Fruit fly (Drosophila melanogaster) whole organism, embryonic: ENCODE data around the gene CG46318.

Source experiments
- CG10147 ChIP-seq: fragments of 200-800 bp; sonication (Bioruptor generic); optimal IDR thresholded peaks from 2 replicates; lab custom pipeline; 2019; ENCODE audit warnings: missing biosample characterization, mild to moderate bottlenecking, missing genetic modification characterization, moderate library complexity
- CG10431 ChIP-seq: fragments of 200-800 bp; sonication (Bioruptor generic); optimal IDR thresholded peaks from 3 replicates; lab custom pipeline; 2018; ENCODE audit warnings: missing biosample characterization, mild to moderate bottlenecking, missing genetic modification characterization
- CG10979 ChIP-seq: fragments of 200-800 bp; sonication (Bioruptor generic); optimal IDR thresholded peaks from 2 replicates; lab custom pipeline; 2018; ENCODE audit warnings: missing biosample characterization, mild to moderate bottlenecking, missing genetic modification characterization, moderate library complexity
- CG11398 ChIP-seq: fragments of 200-800 bp; sonication (Bioruptor generic); optimal IDR thresholded peaks from 2 replicates; lab custom pipeline; 2016; ENCODE audit warnings: missing biosample characterization, missing genetic modification characterization
- CG12299 ChIP-seq: fragments of 200-800 bp; sonication (Bioruptor generic); optimal IDR thresholded peaks from 2 replicates; lab custom pipeline; 2018; ENCODE audit warnings: missing biosample characterization, mild to moderate bottlenecking, missing genetic modification characterization
- CG13296 ChIP-seq: fragments of 200-800 bp; sonication (Bioruptor generic); optimal IDR thresholded peaks from 3 replicates; lab custom pipeline; 2018; ENCODE audit warnings: missing biosample characterization, mild to moderate bottlenecking, missing genetic modification characterization
- CG14965 ChIP-seq: fragments of 200-800 bp; sonication (Bioruptor generic); optimal IDR thresholded peaks from 2 replicates; lab custom pipeline; 2016; ENCODE audit warnings: missing biosample characterization, missing genetic modification characterization, borderline replicate concordance
- CG1603 ChIP-seq: fragments of 200-800 bp; sonication (Bioruptor generic); optimal IDR thresholded peaks from 2 replicates; lab custom pipeline; 2019; ENCODE audit warnings: missing biosample characterization, mild to moderate bottlenecking, missing genetic modification characterization, moderate library complexity
- CG17361 ChIP-seq: fragments of 200-800 bp; sonication (Bioruptor generic); IDR thresholded peaks from 3 replicates; pipeline ENCODE4 v1.3.6; 2022; ENCODE audit warnings: missing biosample characterization, missing genetic modification characterization
- CG1832 ChIP-seq: fragments of 200-800 bp; sonication (Bioruptor generic); optimal IDR thresholded peaks from 2 replicates; lab custom pipeline; 2017; ENCODE audit warnings: missing biosample characterization, mild to moderate bottlenecking, missing genetic modification characterization, inconsistent platforms
- CG18599 ChIP-seq: fragments of 200-800 bp; sonication (Bioruptor generic); optimal IDR thresholded peaks from 3 replicates; lab custom pipeline; 2017; ENCODE audit warnings: missing biosample characterization, missing genetic modification characterization, mild to moderate bottlenecking, moderate library complexity, missing genetic modification reagents
- CG32532 ChIP-seq: fragments of 200-800 bp; sonication (Bioruptor generic); IDR thresholded peaks from 2 replicates; pipeline ENCODE4 v1.3.6; 2022; ENCODE audit warnings: missing biosample characterization, missing genetic modification characterization
- CG3407 ChIP-seq: fragments of 200-800 bp; sonication (Bioruptor generic); optimal IDR thresholded peaks from 2 replicates; lab custom pipeline; 2018; ENCODE audit warnings: missing biosample characterization, mild to moderate bottlenecking, missing genetic modification characterization
- CG34224 ChIP-seq: fragments of 200-800 bp; sonication (Bioruptor generic); IDR thresholded peaks from 3 replicates; pipeline ENCODE4 v1.3.6; 2022; ENCODE audit warnings: missing biosample characterization, missing genetic modification characterization; ENCODE audit not compliant: partially characterized antibody
- CG4328 ChIP-seq: fragments of 200-800 bp; sonication (Bioruptor generic); optimal IDR thresholded peaks from 3 replicates; lab custom pipeline; 2017; ENCODE audit warnings: missing biosample characterization, missing genetic modification reagents, missing genetic modification characterization
- CG6813 ChIP-seq: fragments of 200-800 bp; sonication (Bioruptor generic); optimal IDR thresholded peaks from 2 replicates; lab custom pipeline; 2017; ENCODE audit warnings: missing biosample characterization, missing genetic modification characterization, mild to moderate bottlenecking, moderate library complexity, missing genetic modification reagents
- CG7357 ChIP-seq: fragments of 200-800 bp; sonication (Bioruptor generic); IDR thresholded peaks from 3 replicates; pipeline ENCODE4 v1.3.6; 2022; ENCODE audit warnings: missing biosample characterization, missing genetic modification characterization
- CG9215 ChIP-seq: fragments of 200-800 bp; sonication (Bioruptor generic); IDR thresholded peaks from 2 replicates; pipeline ENCODE4 v1.3.6; 2022; ENCODE audit warnings: missing biosample characterization, missing genetic modification characterization
- CG9437 ChIP-seq: fragments of 200-800 bp; sonication (Bioruptor generic); optimal IDR thresholded peaks from 2 replicates; lab custom pipeline; 2018; ENCODE audit warnings: missing biosample characterization, mild to moderate bottlenecking, missing genetic modification characterization
- CG9727 ChIP-seq: fragments of 200-800 bp; sonication (Bioruptor generic); optimal IDR thresholded peaks from 3 replicates; lab custom pipeline; 2017; ENCODE audit warnings: missing biosample characterization, mild to moderate bottlenecking, missing genetic modification characterization
- Chrac-16 ChIP-seq: fragments of 200-800 bp; sonication (Bioruptor generic); optimal IDR thresholded peaks from 3 replicates; lab custom pipeline; 2016; ENCODE audit warnings: missing biosample characterization, missing genetic modification characterization
- HHEX ChIP-seq: fragments of 200-800 bp; sonication (Bioruptor generic); optimal IDR thresholded peaks from 3 replicates; lab custom pipeline; 2017; ENCODE audit warnings: missing biosample characterization, mild to moderate bottlenecking, missing genetic modification characterization, missing genetic modification reagents
- Med ChIP-seq: fragments of 200-800 bp; sonication (Bioruptor generic); peaks from one replicate; lab custom pipeline; 2016; ENCODE audit warnings: missing biosample characterization, missing genetic modification characterization, mild to moderate bottlenecking, inconsistent platforms, moderate library complexity
- Ptx1 ChIP-seq: fragments of 200-800 bp; sonication (Bioruptor generic); IDR thresholded peaks from 2 replicates; pipeline ENCODE4 v1.3.6; 2022; ENCODE audit warnings: missing biosample characterization, missing genetic modification characterization
- Ssrp ChIP-seq: fragments of 200-800 bp; sonication (Bioruptor generic); optimal IDR thresholded peaks from 2 replicates; lab custom pipeline; 2018; ENCODE audit warnings: missing biosample characterization, mild to moderate bottlenecking, missing genetic modification characterization, moderate library complexity
- YL-1 ChIP-seq: fragments of 200-800 bp; sonication (Bioruptor generic); optimal IDR thresholded peaks from 3 replicates; lab custom pipeline; 2017; ENCODE audit warnings: missing biosample characterization, mild to moderate bottlenecking, missing genetic modification characterization
- chinmo ChIP-seq: fragments of 200-800 bp; sonication (Bioruptor generic); IDR thresholded peaks from 4 replicates; pipeline ENCODE4 v1.3.6; 2022; ENCODE audit warnings: missing biosample characterization, missing genetic modification characterization; ENCODE audit not compliant: partially characterized antibody
- crol ChIP-seq: fragments of 200-800 bp; sonication (Bioruptor generic); IDR thresholded peaks from 2 replicates; pipeline ENCODE4 v1.3.6; 2022; ENCODE audit warnings: missing biosample characterization, missing genetic modification characterization
- disco-r ChIP-seq: fragments of 200-800 bp; sonication (Bioruptor generic); optimal IDR thresholded peaks from 2 replicates; lab custom pipeline; 2016; ENCODE audit warnings: missing biosample characterization, missing genetic modification characterization
- gcm ChIP-seq: fragments of 200-800 bp; sonication (Bioruptor generic); optimal IDR thresholded peaks from 2 replicates; lab custom pipeline; 2019; ENCODE audit warnings: missing biosample characterization, mild to moderate bottlenecking, missing genetic modification characterization, moderate library complexity
- grau ChIP-seq: fragments of 200-800 bp; optimal IDR thresholded peaks from 3 replicates; lab custom pipeline; 2019; ENCODE audit warnings: missing biosample characterization, mild to moderate bottlenecking, missing genetic modification characterization, moderate library complexity
- gt ChIP-seq: fragments of 200-800 bp; sonication (Bioruptor generic); IDR thresholded peaks from 2 replicates; pipeline ENCODE4 v1.3.6; 2022; ENCODE audit warnings: missing biosample characterization, missing genetic modification characterization
- hkb ChIP-seq, 2 experiments: fragments of 200-800 bp in 1 of 2; fragments of >200 bp in 1 of 2; sonication (Bioruptor generic) in 1 of 2; IDR thresholded peaks in 1 of 2; optimal IDR thresholded peaks in 1 of 2; 2 replicates each; pipeline versions ENCODE4 v1.3.6 to Lab custom; 2017 to 2022; ENCODE audit warnings: missing biosample characterization in 1 of 2, missing genetic modification characterization in 1 of 2
- ken ChIP-seq: fragments of 200-800 bp; sonication (Bioruptor generic); IDR thresholded peaks from 3 replicates; pipeline ENCODE4 v1.3.6; 2022; ENCODE audit warnings: missing biosample characterization, missing genetic modification characterization
- knrl ChIP-seq: fragments of 200-800 bp; sonication (Bioruptor generic); IDR thresholded peaks from 3 replicates; pipeline ENCODE4 v1.3.6; 2022; ENCODE audit warnings: missing biosample characterization, missing genetic modification characterization; ENCODE audit not compliant: partially characterized antibody
- oc ChIP-seq: fragments of 200-800 bp; sonication (Bioruptor generic); optimal IDR thresholded peaks from 2 replicates; lab custom pipeline; 2018; ENCODE audit warnings: missing biosample characterization, mild to moderate bottlenecking, missing genetic modification characterization, moderate library complexity
- onecut ChIP-seq: fragments of 200-800 bp; sonication (Bioruptor generic); IDR thresholded peaks from 2 replicates; pipeline ENCODE4 v1.3.6; 2022; ENCODE audit warnings: missing biosample characterization, missing genetic modification characterization
- org-1 ChIP-seq: fragments of 200-800 bp; sonication (Bioruptor generic); optimal IDR thresholded peaks from 2 replicates; lab custom pipeline; 2017; ENCODE audit warnings: missing biosample characterization, missing genetic modification characterization
- p53 ChIP-seq: fragments of 200-800 bp; sonication (Bioruptor generic); optimal IDR thresholded peaks from 2 replicates; lab custom pipeline; 2016; ENCODE audit warnings: missing biosample characterization, missing genetic modification characterization
- phol ChIP-seq: fragments of 200-800 bp; sonication (Bioruptor generic); optimal IDR thresholded peaks from 3 replicates; lab custom pipeline; 2018; ENCODE audit warnings: missing biosample characterization, mild to moderate bottlenecking, missing genetic modification characterization, moderate library complexity
- prd ChIP-seq, 3 experiments: fragments of >200 bp in 2 of 3; fragments of 200-800 bp in 1 of 3; sonication (Bioruptor generic) in 1 of 3; optimal IDR thresholded peaks in 2 of 3; IDR thresholded peaks in 1 of 3; 2 replicates in 2 of 3; 3 replicates in 1 of 3; pipeline versions ENCODE4 v1.3.6 to Lab custom; 2017 to 2022; ENCODE audit warnings: missing biosample characterization in 1 of 3, missing genetic modification characterization in 1 of 3
- pros ChIP-seq: fragments of 200-800 bp; sonication (Bioruptor generic); optimal IDR thresholded peaks from 3 replicates; lab custom pipeline; 2019; ENCODE audit warnings: missing biosample characterization, mild to moderate bottlenecking, missing genetic modification characterization, moderate library complexity
- stwl ChIP-seq: fragments of 200-800 bp; sonication (Bioruptor generic); optimal IDR thresholded peaks from 3 replicates; lab custom pipeline; 2018; ENCODE audit warnings: missing biosample characterization, mild to moderate bottlenecking, missing genetic modification characterization, moderate library complexity
- vvl ChIP-seq: fragments of 200-800 bp; sonication (Bioruptor generic); IDR thresholded peaks from 2 replicates; pipeline ENCODE4 v1.3.6; 2022; ENCODE audit warnings: missing biosample characterization, missing genetic modification characterization
- wek ChIP-seq: fragments of 200-800 bp; sonication (Bioruptor generic); optimal IDR thresholded peaks from 3 replicates; lab custom pipeline; 2018; ENCODE audit warnings: missing biosample characterization, mild to moderate bottlenecking, missing genetic modification characterization, moderate library complexity
- z ChIP-seq: fragments of 200-800 bp; sonication (Bioruptor generic); IDR thresholded peaks from 3 replicates; pipeline ENCODE4 v1.3.6; 2022; ENCODE audit warnings: missing biosample characterization, missing genetic modification characterization
- zfh2 ChIP-seq: fragments of 200-800 bp; sonication (Bioruptor generic); optimal IDR thresholded peaks from 2 replicates; lab custom pipeline; 2016; ENCODE audit warnings: missing biosample characterization, missing genetic modification characterization

CG46318 gene

DNA sequence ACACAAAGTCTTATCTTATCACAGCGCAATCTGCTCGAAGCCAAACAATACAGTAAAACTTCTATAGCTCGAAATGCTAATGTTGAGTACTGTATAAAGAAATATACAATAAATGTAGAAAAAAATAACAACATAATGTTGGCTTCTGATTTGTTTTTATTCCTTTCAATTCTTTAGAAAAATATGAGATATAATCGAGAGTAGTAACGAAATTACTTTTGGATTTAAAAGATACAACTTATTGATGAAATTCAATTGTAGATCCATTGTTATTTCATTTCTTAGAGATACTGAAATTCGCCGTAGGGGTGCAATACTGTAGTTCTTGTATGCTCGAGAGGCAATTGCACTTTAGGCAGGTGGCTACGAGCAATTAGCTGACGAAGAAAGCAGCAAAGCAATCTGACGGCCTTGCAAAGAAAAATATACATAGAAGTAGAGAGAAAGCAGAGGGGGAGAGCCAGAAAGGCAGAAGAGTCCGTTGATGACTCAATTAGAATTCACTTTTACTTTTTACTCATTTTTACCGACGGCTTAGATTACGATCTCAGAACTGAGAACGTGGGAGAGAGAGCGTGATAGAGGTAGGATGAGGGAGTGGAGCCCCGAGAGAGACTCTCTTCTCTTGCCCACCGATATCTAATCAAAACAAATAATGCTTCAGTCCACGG lies 9.8 kb upstream of the CG46318 start:
- peak; percentile 47 for TF ChIP-seq CG4328 (GFP tag; lab: Kevin White, UChicago)
- peak; percentile 14 for TF ChIP-seq CG9437 (GFP tag; lab: Kevin White, UChicago)
- peak; percentile 85 for TF ChIP-seq Med
- TF ChIP-seq CG11398 (GFP tag; lab: Kevin White, UChicago), result no peak
- 0 out of 4 replicates have a peak, but pooled peaks have one; percentile 19 for TF ChIP-seq chinmo (GFP tag; lab: Robert Waterston, UW)
- TF ChIP-seq gcm (GFP tag; lab: Kevin White, UChicago), result peak; percentile 51
- TF ChIP-seq gt, result no peak
- peak; percentile 64 for TF ChIP-seq CG13296 (GFP tag; lab: Kevin White, UChicago)
- TF ChIP-seq org-1 (GFP tag; lab: Kevin White, UChicago), result peak; percentile 30
- peak; percentile 34 for TF ChIP-seq CG10979 (tag; lab: Kevin White, UChicago)
- TF ChIP-seq CG9727 (GFP tag; lab: Kevin White, UChicago), result peak; percentile 41
- TF ChIP-seq CG3407 (GFP tag; lab: Kevin White, UChicago), result peak; percentile 29
- peak; percentile 24 for TF ChIP-seq CG6813 (GFP tag; lab: Kevin White, UChicago)
- no peak for TF ChIP-seq disco-r (GFP tag; lab: Kevin White, UChicago)
- TF ChIP-seq CG1603 (tag; lab: Kevin White, UChicago), result peak; percentile 39
- TF ChIP-seq HHEX (GFP tag; lab: Kevin White, UChicago), result peak; percentile 45
- no peak for TF ChIP-seq CG10431
- peak; percentile 58 for TF ChIP-seq Ssrp
- peak; percentile 48; the same call in 1 of the 3 replicates for TF ChIP-seq CG7357 (GFP tag; lab: Robert Waterston, UW)
- 0 out of 2 replicates have a peak, but pooled peaks have one; percentile 19 for TF ChIP-seq vvl
- no peak for TF ChIP-seq CG14965
- TF ChIP-seq CG12299 (tag; lab: Kevin White, UChicago), result peak; percentile 47
- TF ChIP-seq hkb (optimal IDR thresholded peaks at IDR 0.05; lab: Kevin White, UChicago), result no peak
- TF ChIP-seq hkb (GFP tag; IDR thresholded peaks at IDR 0.05; lab: Robert Waterston, UW), result peak; percentile 70; the same call in 1 of the 2 replicates
- no peak for TF ChIP-seq CG1832 (GFP tag; lab: Kevin White, UChicago)
- no peak for TF ChIP-seq CG10147 (GFP tag; lab: Kevin White, UChicago)
- no peak for TF ChIP-seq prd (optimal IDR thresholded peaks at IDR 0.05; lab: Kevin White, UChicago)
- TF ChIP-seq prd (GFP tag; IDR thresholded peaks at IDR 0.05; lab: Robert Waterston, UW), result peak; percentile 51
- TF ChIP-seq z (GFP tag; lab: Robert Waterston, UW), result peak; percentile 81
- peak; percentile 93 for TF ChIP-seq grau (tag; lab: Kevin White, UChicago)
- no peak; the same call in 1 of the 2 replicates for TF ChIP-seq onecut (GFP tag; lab: Robert Waterston, UW)
- no peak for TF ChIP-seq CG34224 (GFP tag; lab: Robert Waterston, UW)
- peak; percentile 82 for TF ChIP-seq crol (GFP tag; lab: Robert Waterston, UW)
- TF ChIP-seq stwl (tag; lab: Kevin White, UChicago), result no peak
- TF ChIP-seq ken (GFP tag; lab: Robert Waterston, UW), result peak; percentile 39; the same call in 1 of the 3 replicates
- peak; percentile 40 for TF ChIP-seq Ptx1 (GFP tag; lab: Robert Waterston, UW)
- peak; percentile 1 for TF ChIP-seq Chrac-16 (GFP tag; lab: Kevin White, UChicago)
- no peak for TF ChIP-seq knrl (GFP tag; lab: Robert Waterston, UW)
- TF ChIP-seq wek (GFP tag; lab: Kevin White, UChicago), result no peak
- TF ChIP-seq YL-1 (GFP tag; lab: Kevin White, UChicago), result no peak
- peak; percentile 76 for TF ChIP-seq phol (tag; lab: Kevin White, UChicago)
- TF ChIP-seq pros (GFP tag; lab: Kevin White, UChicago), result peak; percentile 24
- peak; percentile 3 for TF ChIP-seq oc (tag; lab: Kevin White, UChicago)
- TF ChIP-seq CG17361 (GFP tag; lab: Robert Waterston, UW), result peak; percentile 60; the same call in 2 of the 3 replicates
- 0 out of 2 replicates have a peak, but pooled peaks have one; percentile 6 for TF ChIP-seq CG32532
- TF ChIP-seq CG9215 (GFP tag; lab: Robert Waterston, UW), result no peak
- TF ChIP-seq CG18599, result peak; percentile 20
- no peak for TF ChIP-seq p53 (GFP tag; lab: Kevin White, UChicago)
- peak; percentile 5 for TF ChIP-seq zfh2 (GFP tag; lab: Kevin White, UChicago)
